Worm (Caenorhabditis elegans): Measurements from ENCODE around the gene C25E10.4.

ce11 chrV:8985740-8986139, 47.6 kb upstream of the C25E10.4 start, which contains the start of gene str-85:
- TF ChIP-seq klf-2 (GFP tag; conservative IDR thresholded peaks at IDR 0.05) (no peak), med-1 (GFP tag; optimal IDR thresholded peaks at IDR 0.05; ENCODE audit: insufficient read depth) (no peak), ztf-29 (GFP tag; IDR thresholded peaks at IDR 0.05) (no peak), tab-1 (GFP tag; IDR thresholded peaks at IDR 0.05) (no peak), flt-1 (GFP tag; IDR thresholded peaks at IDR 0.05) (no peak), ztf-23 (GFP tag; IDR thresholded peaks at IDR 0.05) (no peak), cog-1 (tag; optimal IDR thresholded peaks at IDR 0.05) (no peak), ref-1 (GFP tag; conservative IDR thresholded peaks at IDR 0.05) (no peak)

All from whole organism, midembryonic.